Fruit fly (Drosophila melanogaster) whole organism, embryonic: ENCODE results near the gene CG13995.

Experiments used
- CG10267 ChIP-seq: fragments of 200-800 bp; sonication (Bioruptor generic); optimal IDR thresholded peaks from 2 replicates; lab custom pipeline; 2018; ENCODE audit warnings: missing biosample characterization, mild to moderate bottlenecking, missing genetic modification characterization, moderate library complexity
- CG10979 ChIP-seq: fragments of 200-800 bp; sonication (Bioruptor generic); optimal IDR thresholded peaks from 2 replicates; lab custom pipeline; 2018; ENCODE audit warnings: missing biosample characterization, mild to moderate bottlenecking, missing genetic modification characterization, moderate library complexity
- CG12659 ChIP-seq: fragments of 200-800 bp; sonication (Bioruptor generic); optimal IDR thresholded peaks from 3 replicates; lab custom pipeline; 2017; ENCODE audit warnings: mild to moderate bottlenecking, missing biosample characterization, missing genetic modification reagents, missing genetic modification characterization
- CG13424 ChIP-seq: fragments of 200-800 bp; sonication (Bioruptor generic); optimal IDR thresholded peaks from 2 replicates; lab custom pipeline; 2019; ENCODE audit warnings: missing biosample characterization, mild to moderate bottlenecking, missing genetic modification characterization, moderate library complexity
- CG13624 ChIP-seq: fragments of 200-800 bp; sonication (Bioruptor generic); optimal IDR thresholded peaks from 2 replicates; lab custom pipeline; 2016; ENCODE audit warnings: missing biosample characterization, missing genetic modification characterization
- CG14667 ChIP-seq: fragments of 200-800 bp; sonication (Bioruptor generic); IDR thresholded peaks from 2 replicates; pipeline ENCODE4 v1.3.6; 2022; ENCODE audit warnings: missing biosample characterization, missing genetic modification characterization
- CG14860 ChIP-seq: fragments of 200-800 bp; sonication (Bioruptor generic); IDR thresholded peaks from 3 replicates; pipeline ENCODE4 v1.3.6; 2022; ENCODE audit warnings: missing biosample characterization, missing genetic modification characterization; ENCODE audit not compliant: partially characterized antibody
- CG15269 ChIP-seq: fragments of 200-800 bp; sonication (Bioruptor generic); optimal IDR thresholded peaks from 2 replicates; lab custom pipeline; 2018; ENCODE audit warnings: missing biosample characterization, mild to moderate bottlenecking, missing genetic modification characterization, moderate library complexity
- CG17328 ChIP-seq: fragments of 200-800 bp; sonication (Bioruptor generic); IDR thresholded peaks from 2 replicates; pipeline ENCODE4 v1.3.6; 2022; ENCODE audit warnings: missing biosample characterization, missing genetic modification characterization
- CG17612 ChIP-seq: fragments of 200-800 bp; sonication (Bioruptor generic); IDR thresholded peaks from 2 replicates; pipeline ENCODE4 v1.3.6; 2022; ENCODE audit warnings: missing biosample characterization, missing genetic modification characterization
- CG2202 ChIP-seq: fragments of 200-800 bp; sonication (Bioruptor generic); optimal IDR thresholded peaks from 2 replicates; lab custom pipeline; 2018; ENCODE audit warnings: missing biosample characterization, mild to moderate bottlenecking, missing genetic modification characterization
- CG31224 ChIP-seq: fragments of 200-800 bp; sonication (Bioruptor generic); IDR thresholded peaks from 2 replicates; pipeline ENCODE4 v1.3.6; 2022; ENCODE audit warnings: missing biosample characterization, missing genetic modification characterization
- CG3838 ChIP-seq: fragments of 200-800 bp; sonication (Bioruptor generic); optimal IDR thresholded peaks from 3 replicates; lab custom pipeline; 2016; ENCODE audit warnings: missing biosample characterization, missing genetic modification characterization
- CG4360 ChIP-seq: fragments of 200-800 bp; sonication (Bioruptor generic); IDR thresholded peaks from 2 replicates; pipeline ENCODE4 v1.3.6; 2022; ENCODE audit warnings: missing biosample characterization, missing genetic modification characterization
- CG43689 ChIP-seq: fragments of 200-800 bp; sonication (Bioruptor generic); IDR thresholded peaks from 2 replicates; pipeline ENCODE4 v1.3.6; 2022; ENCODE audit warnings: missing biosample characterization, missing genetic modification characterization
- CG4617 ChIP-seq: fragments of 200-800 bp; sonication (Bioruptor generic); optimal IDR thresholded peaks from 3 replicates; lab custom pipeline; 2016; ENCODE audit warnings: missing biosample characterization, missing genetic modification characterization, borderline replicate concordance
- CG4707 ChIP-seq: fragments of 200-800 bp; sonication (Bioruptor generic); optimal IDR thresholded peaks from 2 replicates; lab custom pipeline; 2018; ENCODE audit warnings: missing biosample characterization, mild to moderate bottlenecking, missing genetic modification characterization, moderate library complexity
- CG6254 ChIP-seq: fragments of 200-800 bp; sonication (Bioruptor generic); optimal IDR thresholded peaks from 3 replicates; lab custom pipeline; 2017; ENCODE audit warnings: mild to moderate bottlenecking, missing biosample characterization, missing genetic modification reagents, missing genetic modification characterization
- CG6654 ChIP-seq: fragments of 200-800 bp; sonication (Bioruptor generic); optimal IDR thresholded peaks from 2 replicates; lab custom pipeline; 2017; ENCODE audit warnings: missing biosample characterization, mild to moderate bottlenecking, missing genetic modification characterization
- CG6683 ChIP-seq: fragments of 200-800 bp; sonication (Bioruptor generic); optimal IDR thresholded peaks from 2 replicates; lab custom pipeline; 2017; ENCODE audit warnings: missing biosample characterization, mild to moderate bottlenecking, missing genetic modification characterization, missing genetic modification reagents
- CG7928 ChIP-seq: fragments of 200-800 bp; sonication (Bioruptor generic); optimal IDR thresholded peaks from 2 replicates; lab custom pipeline; 2017; ENCODE audit warnings: missing biosample characterization, mild to moderate bottlenecking, missing genetic modification characterization
- E2f1 ChIP-seq: fragments of 200-800 bp; sonication (Bioruptor generic); IDR thresholded peaks from 2 replicates; pipeline ENCODE4 v1.3.6; 2022; ENCODE audit warnings: missing biosample characterization, missing genetic modification characterization
- Gsc ChIP-seq: fragments of 200-800 bp; sonication (Bioruptor generic); IDR thresholded peaks from 2 replicates; pipeline ENCODE4 v1.3.6; 2022; ENCODE audit warnings: missing biosample characterization, missing genetic modification characterization
- HLH3B ChIP-seq: fragments of 200-800 bp; sonication (Bioruptor generic); IDR thresholded peaks from 2 replicates; pipeline ENCODE4 v1.3.6; 2022; ENCODE audit warnings: missing biosample characterization, missing genetic modification characterization
- HLHmδ ChIP-seq: fragments of 200-800 bp; sonication (Bioruptor generic); optimal IDR thresholded peaks from 2 replicates; lab custom pipeline; 2018; ENCODE audit warnings: missing biosample characterization, mild to moderate bottlenecking, missing genetic modification characterization, moderate library complexity
- Hey ChIP-seq: fragments of 200-800 bp; sonication (Bioruptor generic); optimal IDR thresholded peaks from 3 replicates; lab custom pipeline; 2018; ENCODE audit warnings: missing biosample characterization, mild to moderate bottlenecking, missing genetic modification characterization
- Lpt ChIP-seq: fragments of >200 bp; optimal IDR thresholded peaks from 2 replicates; lab custom pipeline; 2018; ENCODE audit warnings: missing biosample characterization, missing genetic modification characterization
- Mad ChIP-seq: fragments of 200-800 bp; sonication (Bioruptor generic); optimal IDR thresholded peaks from 2 replicates; lab custom pipeline; 2016; ENCODE audit warnings: missing biosample characterization, missing genetic modification characterization
- PHDP ChIP-seq: fragments of 200-800 bp; sonication (Bioruptor generic); optimal IDR thresholded peaks from 3 replicates; lab custom pipeline; 2018; ENCODE audit warnings: missing biosample characterization, mild to moderate bottlenecking, missing genetic modification characterization, moderate library complexity
- Side ChIP-seq: fragments of 200-800 bp; sonication (Bioruptor generic); optimal IDR thresholded peaks from 2 replicates; lab custom pipeline; 2016; ENCODE audit warnings: missing biosample characterization, missing genetic modification characterization
- Usf ChIP-seq: fragments of 200-800 bp; sonication (Bioruptor generic); optimal IDR thresholded peaks from 2 replicates; lab custom pipeline; 2017; ENCODE audit warnings: missing genotype, missing biosample characterization, missing genetic modification characterization
- Xbp1 ChIP-seq: fragments of 200-800 bp; sonication (Bioruptor generic); optimal IDR thresholded peaks from 3 replicates; lab custom pipeline; 2016; ENCODE audit warnings: missing biosample characterization, mild to moderate bottlenecking, missing genetic modification characterization
- aop ChIP-seq: fragments of 200-800 bp; sonication (Bioruptor generic); IDR thresholded peaks from 2 replicates; pipeline ENCODE4 v1.3.6; 2022; ENCODE audit warnings: missing biosample characterization, missing genetic modification characterization
- bsh ChIP-seq, 2 experiments: fragments of 200-800 bp; sonication (Bioruptor generic); optimal IDR thresholded peaks; 2 replicates each; lab custom pipeline; 2017 to 2018; ENCODE audit warnings: mild to moderate bottlenecking in 2 of 2, missing biosample characterization in 2 of 2, missing genetic modification characterization in 2 of 2, moderate library complexity in 1 of 2
- chif ChIP-seq, 2 experiments: fragments of 200-800 bp; sonication (Bioruptor generic); optimal IDR thresholded peaks; 3 replicates each; lab custom pipeline; 2016; ENCODE audit warnings: missing biosample characterization in 2 of 2, missing genetic modification characterization in 2 of 2
- cwo ChIP-seq: fragments of 200-800 bp; sonication (Bioruptor generic); optimal IDR thresholded peaks from 3 replicates; lab custom pipeline; 2017; ENCODE audit warnings: missing biosample characterization, missing genetic modification characterization, mild to moderate bottlenecking, moderate library complexity, missing genetic modification reagents
- da ChIP-seq: fragments of 200-800 bp; sonication (Bioruptor generic); optimal IDR thresholded peaks from 2 replicates; lab custom pipeline; 2016; ENCODE audit warnings: missing biosample characterization, missing genetic modification characterization
- dysf ChIP-seq: fragments of 200-800 bp; sonication (Bioruptor generic); IDR thresholded peaks from 3 replicates; pipeline ENCODE4 v1.3.6; 2022; ENCODE audit warnings: missing biosample characterization, missing genetic modification characterization
- fru ChIP-seq: fragments of >200 bp; optimal IDR thresholded peaks from 2 replicates; lab custom pipeline; 2017
- grn ChIP-seq: fragments of 200-800 bp; sonication (Bioruptor generic); optimal IDR thresholded peaks from 3 replicates; lab custom pipeline; 2017; ENCODE audit warnings: missing biosample characterization, missing genetic modification characterization
- lilli ChIP-seq: fragments of 200-800 bp; sonication (Bioruptor generic); optimal IDR thresholded peaks from 3 replicates; lab custom pipeline; 2016; ENCODE audit warnings: missing biosample characterization, missing genetic modification characterization
- mld ChIP-seq: fragments of 200-800 bp; sonication (Bioruptor generic); IDR thresholded peaks from 3 replicates; pipeline ENCODE4 v1.3.6; 2022; ENCODE audit warnings: missing biosample characterization, missing genetic modification characterization; ENCODE audit not compliant: partially characterized antibody
- pho ChIP-seq: fragments of 200-800 bp; sonication (Bioruptor generic); optimal IDR thresholded peaks from 2 replicates; lab custom pipeline; 2016; ENCODE audit warnings: missing biosample characterization, missing genetic modification characterization
- pita ChIP-seq: fragments of 200-800 bp; sonication (Bioruptor generic); optimal IDR thresholded peaks from 2 replicates; lab custom pipeline; 2017; ENCODE audit warnings: missing biosample characterization, mild to moderate bottlenecking, missing genetic modification characterization
- pum ChIP-seq: fragments of 200-800 bp; sonication (Bioruptor generic); optimal IDR thresholded peaks from 2 replicates; lab custom pipeline; 2016; ENCODE audit warnings: missing biosample characterization, missing genetic modification characterization
- ro ChIP-seq: fragments of 200-800 bp; sonication (Bioruptor generic); IDR thresholded peaks from 2 replicates; pipeline ENCODE4 v1.3.6; 2022; ENCODE audit warnings: missing biosample characterization, missing genetic modification characterization
- sima ChIP-seq: fragments of 200-800 bp; sonication (Bioruptor generic); optimal IDR thresholded peaks from 2 replicates; lab custom pipeline; 2016; ENCODE audit warnings: missing biosample characterization, missing genetic modification characterization
- sisA ChIP-seq: fragments of 200-800 bp; sonication (Bioruptor generic); IDR thresholded peaks from 2 replicates; pipeline ENCODE4 v1.3.6; 2022; ENCODE audit warnings: missing biosample characterization, missing genetic modification characterization
- sqz ChIP-seq: fragments of 200-800 bp; sonication (Bioruptor generic); optimal IDR thresholded peaks from 3 replicates; lab custom pipeline; 2018; ENCODE audit warnings: missing biosample characterization, mild to moderate bottlenecking, missing genetic modification characterization
- tgo ChIP-seq: fragments of 200-800 bp; sonication (Bioruptor generic); IDR thresholded peaks from 3 replicates; pipeline ENCODE4 v1.3.6; 2022; ENCODE audit warnings: missing biosample characterization, missing genetic modification characterization
- wor ChIP-seq: fragments of 200-800 bp; sonication (Bioruptor generic); IDR thresholded peaks from 2 replicates; pipeline ENCODE4 v1.3.6; 2022; ENCODE audit warnings: missing biosample characterization, missing genetic modification characterization

CG13995 gene

DNA sequence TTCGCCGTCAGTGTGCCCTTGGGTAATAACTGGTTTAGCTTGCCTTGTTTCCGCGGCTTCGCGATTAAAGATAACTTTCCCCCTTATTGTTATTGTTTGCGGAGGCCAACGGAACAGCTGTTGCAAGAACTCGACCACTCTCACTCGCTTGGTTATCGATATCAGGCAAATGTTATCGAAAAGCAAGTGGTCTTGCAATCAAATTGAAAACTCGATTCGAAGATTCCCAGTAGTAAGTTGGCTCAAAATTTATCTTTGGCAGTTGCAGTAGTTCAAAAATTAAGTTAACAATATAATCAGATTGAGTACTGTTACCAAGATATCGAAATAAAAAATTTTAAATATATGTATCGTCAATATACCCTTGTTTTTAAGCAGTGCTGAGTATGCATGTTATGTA is 11.7 kb downstream of the CG13995 start, which contains the start of the genes Fbw5 and CG9147 (continued):
- TF ChIP-seq pho (GFP tag; lab: Kevin White, UChicago) (peak; percentile 99), CG15269 (tag; lab: Kevin White, UChicago) (peak; percentile 100), grn (GFP tag; lab: Kevin White, UChicago) (peak; percentile 97), pum (GFP tag; lab: Kevin White, UChicago) (peak; percentile 99), tgo (GFP tag; lab: Robert Waterston, UW) (peak; percentile 100), CG43689 (GFP tag; lab: Robert Waterston, UW) (peak; percentile 99), CG14667 (GFP tag; lab: Robert Waterston, UW) (peak; percentile 98), Mad (GFP tag; lab: Kevin White, UChicago) (peak; percentile 99), cwo (GFP tag; lab: Kevin White, UChicago) (peak; percentile 97), CG6254 (GFP tag; lab: Kevin White, UChicago) (peak; percentile 95), Hey (peak; percentile 97), Gsc (peak; percentile 96; the same call in 1 of the 2 replicates), CG12659 (GFP tag; lab: Kevin White, UChicago) (peak; percentile 100), Xbp1 (peak; percentile 100), da (peak; percentile 99), CG13624 (GFP tag; lab: Kevin White, UChicago) (peak; percentile 100), dysf (peak; percentile 100), HLH3B (GFP tag; lab: Robert Waterston, UW) (peak; percentile 100), Usf (GFP tag; lab: Kevin White, UChicago) (peak; percentile 99), sima (peak; percentile 99), sisA (peak; percentile 100), CG17328 (GFP tag; lab: Robert Waterston, UW) (peak; percentile 100), HLHmδ (peak; percentile 39), CG6683 (GFP tag; lab: Kevin White, UChicago) (peak; percentile 96), CG10979 (tag; lab: Kevin White, UChicago) (peak; percentile 99), CG4617 (GFP tag; lab: Kevin White, UChicago) (peak; percentile 100), PHDP (tag; lab: Kevin White, UChicago) (peak; percentile 100), Lpt (GFP tag; lab: Kevin White, UChicago) (no peak), CG17612 (peak; percentile 96), sqz (GFP tag; lab: Kevin White, UChicago) (peak; percentile 97), chif (GFP tag; optimal IDR thresholded peaks at IDR 0.05; lab: Kevin White, UChicago) (peak; percentile 99 to 100), CG13424 (peak; percentile 100), wor (GFP tag; lab: Robert Waterston, UW) (peak; percentile 99), CG6654 (GFP tag; lab: Kevin White, UChicago) (peak; percentile 91), CG4707 (GFP tag; lab: Kevin White, UChicago) (peak; percentile 98), bsh (GFP tag; optimal IDR thresholded peaks at IDR 0.05; lab: Kevin White, UChicago) (peak; percentile 99 to 100), Side (GFP tag; lab: Kevin White, UChicago) (peak; percentile 100), CG10267 (tag; lab: Kevin White, UChicago) (peak; percentile 98), aop (peak; percentile 96), ro (GFP tag; lab: Robert Waterston, UW) (peak; percentile 99), CG7928 (peak; percentile 84), E2f1 (GFP tag; lab: Robert Waterston, UW) (peak; percentile 99), CG31224 (GFP tag; lab: Robert Waterston, UW) (peak; percentile 96), mld (GFP tag; lab: Robert Waterston, UW) (0 out of 3 replicates have a peak, but pooled peaks have one; percentile 33), CG4360 (GFP tag; lab: Robert Waterston, UW) (peak; percentile 93), lilli (GFP tag; lab: Kevin White, UChicago) (peak; percentile 100), CG3838 (GFP tag; lab: Kevin White, UChicago) (peak; percentile 99), pita (GFP tag; lab: Kevin White, UChicago) (no peak), CG14860 (peak; percentile 67), fru (no peak), CG2202 (tag; lab: Kevin White, UChicago) (peak; percentile 99)
